Fruit fly (Drosophila melanogaster) whole organism, pupa: ENCODE results near the gene CHKov1.

ENCODE experiments used
- CG10348 ChIP-seq: fragments of 200-800 bp; sonication (Bioruptor generic); IDR thresholded peaks from 2 replicates; pipeline ENCODE4 v1.3.6; 2022; ENCODE audit warnings: missing biosample characterization, missing genetic modification characterization
- CG12605 ChIP-seq: fragments of 200-800 bp; sonication (Bioruptor generic); IDR thresholded peaks from 2 replicates; pipeline ENCODE4 v1.3.6; 2022; ENCODE audit warnings: missing biosample characterization, missing genetic modification characterization
- CG13204 ChIP-seq: fragments of 200-800 bp; sonication (Bioruptor generic); optimal IDR thresholded peaks from 2 replicates; lab custom pipeline; 2018; ENCODE audit warnings: missing biosample characterization, mild to moderate bottlenecking, missing genetic modification characterization, moderate library complexity
- CG17806 ChIP-seq: fragments of 200-800 bp; sonication (Bioruptor generic); optimal IDR thresholded peaks from 2 replicates; lab custom pipeline; 2018; ENCODE audit warnings: missing biosample characterization, mild to moderate bottlenecking, missing genetic modification characterization, moderate library complexity
- CG32121 ChIP-seq: fragments of 200-800 bp; sonication (Bioruptor generic); IDR thresholded peaks from 2 replicates; pipeline ENCODE4 v1.3.6; 2022; ENCODE audit warnings: missing biosample characterization, missing genetic modification characterization
- CG34367 ChIP-seq: fragments of 200-800 bp; sonication (Bioruptor generic); optimal IDR thresholded peaks from 2 replicates; lab custom pipeline; 2018; ENCODE audit warnings: missing biosample characterization, mild to moderate bottlenecking, missing genetic modification characterization
- CG4496 ChIP-seq: fragments of 200-800 bp; sonication (Bioruptor generic); IDR thresholded peaks from 3 replicates; pipeline ENCODE4 v1.3.6; 2022; ENCODE audit warnings: missing biosample characterization, missing genetic modification characterization
- CG8301 ChIP-seq: fragments of 200-800 bp; sonication (Bioruptor generic); optimal IDR thresholded peaks from 2 replicates; lab custom pipeline; 2018; ENCODE audit warnings: missing biosample characterization, mild to moderate bottlenecking, missing genetic modification characterization
- CG9948 ChIP-seq: fragments of 200-800 bp; sonication (Bioruptor generic); optimal IDR thresholded peaks from 2 replicates; lab custom pipeline; 2018; ENCODE audit warnings: missing biosample characterization, mild to moderate bottlenecking, missing genetic modification characterization, moderate library complexity
- D1 ChIP-seq: fragments of 200-800 bp; sonication (Bioruptor generic); optimal IDR thresholded peaks from 2 replicates; lab custom pipeline; 2018; ENCODE audit warnings: missing biosample characterization, mild to moderate bottlenecking, missing genetic modification characterization, moderate library complexity
- EcR ChIP-seq: fragments of 200-800 bp; sonication (Bioruptor generic); optimal IDR thresholded peaks from 3 replicates; lab custom pipeline; 2019; ENCODE audit warnings: missing biosample characterization, missing genetic modification characterization, mild to moderate bottlenecking, moderate library complexity, missing genetic modification reagents
- Pif1A ChIP-seq: fragments of 200-800 bp; sonication (Bioruptor generic); optimal IDR thresholded peaks from 3 replicates; lab custom pipeline; 2016; ENCODE audit warnings: missing biosample characterization, missing genetic modification characterization
- Pif1B ChIP-seq: fragments of 200-800 bp; sonication (Bioruptor generic); optimal IDR thresholded peaks from 3 replicates; lab custom pipeline; 2016; ENCODE audit warnings: missing biosample characterization, missing genetic modification characterization
- Snoo ChIP-seq: fragments of 200-800 bp; sonication (Bioruptor generic); optimal IDR thresholded peaks from 3 replicates; lab custom pipeline; 2017; ENCODE audit warnings: missing biosample characterization, mild to moderate bottlenecking, missing genetic modification characterization, inconsistent platforms
- fd96Ca ChIP-seq: fragments of 200-800 bp; sonication (Bioruptor generic); IDR thresholded peaks from 3 replicates; pipeline ENCODE4 v1.3.6; 2022; ENCODE audit warnings: missing biosample characterization, missing genetic modification characterization
- rn ChIP-seq: fragments of 200-800 bp; sonication (Bioruptor generic); IDR thresholded peaks from 2 replicates; pipeline ENCODE4 v1.3.6; 2022; ENCODE audit warnings: missing biosample characterization, missing genetic modification characterization

The CHKov1 gene

DNA sequence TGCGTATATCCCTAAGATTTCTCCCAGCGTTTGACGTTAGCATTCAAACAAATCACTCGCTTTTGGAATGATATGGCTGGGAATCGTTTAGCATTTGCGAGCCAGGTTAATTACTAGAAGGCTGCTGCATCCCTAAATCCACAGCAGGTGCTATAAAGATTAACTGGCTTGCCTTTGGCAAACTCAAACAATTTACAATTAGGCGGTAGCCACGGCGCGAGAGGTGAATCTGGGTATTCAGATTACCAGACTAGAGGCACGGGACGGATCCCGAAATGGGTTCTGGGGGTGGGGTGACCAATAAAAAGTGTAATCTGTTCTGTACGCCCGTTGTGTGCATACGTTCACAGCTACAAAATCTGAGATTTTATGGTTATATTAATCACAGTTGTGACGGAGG, 48.0 kb downstream of the CHKov1 start, which contains the start of gene CG11892:
Gene CG11892, plus strand, starts transcription at position 384 of the 400 bp plus-strand sequence.
- TF ChIP-seq CG13204 (no peak), Pif1B (no peak), CG4496 (GFP tag; lab: Robert Waterston, UW) (no peak)

dm6 chr3R:25279796-25280350, 49.2 kb downstream of the CHKov1 start, which contains the start of gene CG10514:
CG10514 (minus strand) TSS chr3R:25279846.
- TF ChIP-seq CG34367 (tag; lab: Kevin White, UChicago) (no peak), Pif1A (peak; percentile 6)

DNA sequence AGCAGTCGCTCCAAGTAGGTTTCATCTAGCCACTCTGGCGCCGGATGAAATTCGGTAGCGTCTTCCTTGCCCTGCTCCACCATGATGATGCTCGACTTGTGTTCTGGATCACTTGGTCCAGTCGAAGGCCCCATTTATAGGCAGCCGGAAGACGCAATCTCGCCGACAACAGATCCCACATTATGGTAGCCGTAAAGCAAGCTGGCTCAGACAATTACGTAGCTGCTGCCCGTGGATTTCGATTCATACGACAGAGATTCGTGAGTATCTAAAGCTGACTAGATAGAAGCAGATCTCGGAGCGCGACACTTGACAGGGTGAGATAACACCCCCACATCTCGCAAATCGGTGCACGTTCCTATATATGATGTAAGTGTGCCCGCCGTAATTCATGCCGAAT, 52.0 kb downstream of the CHKov1 start, which contains the start of gene CG10513:
Gene CG10513, minus strand, starts transcription at position 101 of the 400 bp plus-strand sequence.
- TF ChIP-seq CG12605 (GFP tag; lab: Robert Waterston, UW) (no peak), CG10348 (GFP tag; lab: Robert Waterston, UW) (no peak), CG32121 (no peak), CG4496 (GFP tag; lab: Robert Waterston, UW) (no peak), CG34367 (tag; lab: Kevin White, UChicago) (no peak), CG13204 (no peak), EcR (GFP tag; lab: Kevin White, UChicago) (no peak), fd96Ca (GFP tag; lab: Robert Waterston, UW) (no peak), Snoo (tag; lab: Kevin White, UChicago) (no peak), CG9948 (tag; lab: Kevin White, UChicago) (no peak), CG8301 (tag; lab: Kevin White, UChicago) (no peak), CG17806 (tag; lab: Kevin White, UChicago) (no peak), rn (no peak)

- no peak for TF ChIP-seq D1 (tag; lab: Kevin White, UChicago)
- no peak for TF ChIP-seq CG32121
- TF ChIP-seq Pif1B, result no peak
Measured at dm6 chr3R:25275276-25275675, 53.8 kb downstream of the CHKov1 start.

DNA sequence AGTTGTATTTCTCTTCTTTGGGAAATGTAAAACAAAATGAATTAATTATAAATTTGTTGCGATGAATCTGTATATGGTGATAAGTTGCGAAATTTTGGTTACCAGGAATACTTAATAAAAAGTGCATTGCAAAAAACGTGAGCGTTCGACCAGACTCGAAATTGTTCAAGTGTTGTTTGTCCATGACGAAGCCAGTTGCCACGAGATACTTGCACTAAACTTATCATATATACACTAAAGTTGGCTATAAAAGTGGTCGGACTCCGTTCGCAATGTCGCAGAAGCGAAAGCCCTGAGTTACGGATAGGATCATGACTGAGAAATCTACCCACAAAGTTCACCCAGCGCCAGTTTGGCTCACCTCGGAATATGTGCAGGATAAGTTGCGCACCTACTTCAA, 55.6 kb downstream of the CHKov1 start, which contains the start of gene CG11878:
Gene CG11878, plus strand, starts transcription at position 301 of the 400 bp plus-strand sequence.
- TF ChIP-seq CG17806 (tag; lab: Kevin White, UChicago) (no peak), D1 (tag; lab: Kevin White, UChicago) (no peak), CG8301 (tag; lab: Kevin White, UChicago) (no peak), CG34367 (tag; lab: Kevin White, UChicago) (no peak), EcR (GFP tag; lab: Kevin White, UChicago) (no peak)
